Worm (Caenorhabditis elegans): ENCODE data around the gene arr-1.

The arr-1 gene

ce11 chrX:954499-955061 lies 4.0 kb downstream of the arr-1 start, which contains the start of gene apm-3:
apm-3 (plus strand) TSS chrX:954975.
- no peak for TF ChIP-seq ref-1 (GFP tag; conservative IDR thresholded peaks at IDR 0.05)
- no peak for TF ChIP-seq flt-1 (GFP tag; IDR thresholded peaks at IDR 0.05)
- 0 out of 2 replicates have a peak, but pooled peaks have one; percentile 17 for TF ChIP-seq T22C8.4 (GFP tag; IDR thresholded peaks at IDR 0.05)
- TF ChIP-seq med-1 (GFP tag; optimal IDR thresholded peaks at IDR 0.05; ENCODE audit: insufficient read depth) = no peak
- TF ChIP-seq cog-1 (tag; optimal IDR thresholded peaks at IDR 0.05) = peak; percentile 36
- 0 out of 2 replicates have a peak, but pooled peaks have one; percentile 53 for TF ChIP-seq tab-1 (GFP tag; IDR thresholded peaks at IDR 0.05)
- TF ChIP-seq ztf-23 (GFP tag; IDR thresholded peaks at IDR 0.05) = no peak

ce11 chrX:957581-957980 lies 7.0 kb downstream of the arr-1 start, which contains the start of gene chil-10:
chil-10 (plus strand) TSS chrX:957881.
- TF ChIP-seq klf-2 (GFP tag; conservative IDR thresholded peaks at IDR 0.05) (no peak), ztf-23 (GFP tag; IDR thresholded peaks at IDR 0.05) (no peak), med-1 (GFP tag; optimal IDR thresholded peaks at IDR 0.05; ENCODE audit: insufficient read depth) (no peak), ref-1 (GFP tag; conservative IDR thresholded peaks at IDR 0.05) (no peak), ztf-29 (GFP tag; IDR thresholded peaks at IDR 0.05) (no peak), cog-1 (tag; optimal IDR thresholded peaks at IDR 0.05) (no peak), T22C8.4 (GFP tag; IDR thresholded peaks at IDR 0.05) (no peak), tab-1 (GFP tag; IDR thresholded peaks at IDR 0.05) (no peak), flt-1 (GFP tag; IDR thresholded peaks at IDR 0.05) (no peak)

- no peak for TF ChIP-seq tab-1 (GFP tag; IDR thresholded peaks at IDR 0.05)
These were observed 9.6 kb downstream of the arr-1 start for ce11 chrX:960139-960538.

ce11 chrX:963171-963570 lies 12.6 kb downstream of the arr-1 start, which contains the start of gene ncs-1:
ncs-1 (minus strand) TSS chrX:963271.
- no peak for TF ChIP-seq cog-1 (tag; optimal IDR thresholded peaks at IDR 0.05)

ce11 chrX:970072-970471 lies 19.5 kb downstream of the arr-1 start, which contains the start of gene C44C1.6:
C44C1.6 (minus strand) TSS chrX:970270.
- no peak for TF ChIP-seq T22C8.4 (GFP tag; IDR thresholded peaks at IDR 0.05)
- no peak for TF ChIP-seq tab-1 (GFP tag; IDR thresholded peaks at IDR 0.05)
- no peak for TF ChIP-seq flt-1 (GFP tag; IDR thresholded peaks at IDR 0.05)
- TF ChIP-seq ztf-23 (GFP tag; IDR thresholded peaks at IDR 0.05) = no peak
- no peak for TF ChIP-seq cog-1 (tag; optimal IDR thresholded peaks at IDR 0.05)
- TF ChIP-seq med-1 (GFP tag; optimal IDR thresholded peaks at IDR 0.05; ENCODE audit: insufficient read depth) = no peak
- TF ChIP-seq ztf-29 (GFP tag; IDR thresholded peaks at IDR 0.05) = no peak
- no peak for TF ChIP-seq klf-2 (GFP tag; conservative IDR thresholded peaks at IDR 0.05)
- no peak for TF ChIP-seq ref-1 (GFP tag; conservative IDR thresholded peaks at IDR 0.05)

ce11 chrX:974499-975235 lies 24.1 kb downstream of the arr-1 start, which contains the start of gene vps-45:
vps-45 (minus strand) TSS chrX:974848.
- no peak for TF ChIP-seq tab-1 (GFP tag; IDR thresholded peaks at IDR 0.05)
- TF ChIP-seq T22C8.4 (GFP tag; IDR thresholded peaks at IDR 0.05) = peak; percentile 78; the same call in 1 of the 2 replicates
- no peak for TF ChIP-seq ztf-29 (GFP tag; IDR thresholded peaks at IDR 0.05)

- TF ChIP-seq ref-1 (GFP tag; conservative IDR thresholded peaks at IDR 0.05) = no peak
- TF ChIP-seq klf-2 (GFP tag; conservative IDR thresholded peaks at IDR 0.05) = no peak
- TF ChIP-seq T22C8.4 (GFP tag; IDR thresholded peaks at IDR 0.05) = no peak
- TF ChIP-seq ztf-23 (GFP tag; IDR thresholded peaks at IDR 0.05) = no peak
- no peak for TF ChIP-seq ztf-29 (GFP tag; IDR thresholded peaks at IDR 0.05)
- no peak for TF ChIP-seq flt-1 (GFP tag; IDR thresholded peaks at IDR 0.05)
- no peak for TF ChIP-seq cog-1 (tag; optimal IDR thresholded peaks at IDR 0.05)
- no peak for TF ChIP-seq tab-1 (GFP tag; IDR thresholded peaks at IDR 0.05)
- TF ChIP-seq med-1 (GFP tag; optimal IDR thresholded peaks at IDR 0.05; ENCODE audit: insufficient read depth) = no peak
These were observed 24.6 kb downstream of the arr-1 start for ce11 chrX:975236-975535.

ce11 chrX:977958-978686 lies 27.5 kb downstream of the arr-1 start, which contains the start of gene abhd-3.2:
abhd-3.2 (minus strand) TSS chrX:978008.
- TF ChIP-seq ref-1 (GFP tag; conservative IDR thresholded peaks at IDR 0.05) (no peak), klf-2 (GFP tag; conservative IDR thresholded peaks at IDR 0.05) (no peak), ztf-29 (GFP tag; IDR thresholded peaks at IDR 0.05) (no peak), med-1 (GFP tag; optimal IDR thresholded peaks at IDR 0.05; ENCODE audit: insufficient read depth) (no peak), T22C8.4 (GFP tag; IDR thresholded peaks at IDR 0.05) (no peak)

ce11 chrX:980252-981009 lies 29.8 kb downstream of the arr-1 start, which contains the start of gene C44C1.1:
C44C1.1 (plus strand) TSS chrX:980776.
- TF ChIP-seq tab-1 (GFP tag; IDR thresholded peaks at IDR 0.05) (no peak), T22C8.4 (GFP tag; IDR thresholded peaks at IDR 0.05) (no peak), ztf-29 (GFP tag; IDR thresholded peaks at IDR 0.05) (no peak), ref-1 (GFP tag; conservative IDR thresholded peaks at IDR 0.05) (no peak), klf-2 (GFP tag; conservative IDR thresholded peaks at IDR 0.05) (no peak), cog-1 (tag; optimal IDR thresholded peaks at IDR 0.05) (no peak), flt-1 (GFP tag; IDR thresholded peaks at IDR 0.05) (no peak), med-1 (GFP tag; optimal IDR thresholded peaks at IDR 0.05; ENCODE audit: insufficient read depth) (no peak), ztf-23 (GFP tag; IDR thresholded peaks at IDR 0.05) (no peak)

All from whole organism, midembryonic.